Worm (Caenorhabditis elegans) whole organism, L2 larva: ENCODE data around the gene R01B10.2.
"Not testable (repeated sequence)": the region's sequence is repeated elsewhere in the genome, so short reads cannot be mapped to it uniquely, and the experiment has no call there.

Experiments used
- C34F6.9 ChIP-seq: fragments of 150-350 bp; optimal IDR thresholded peaks from 2 replicates; lab custom pipeline; 2014; ENCODE audit warnings: missing biosample characterization, missing genetic modification characterization
- F13H6.1 ChIP-seq: sonication (generic microtip); optimal IDR thresholded peaks from 2 replicates; lab custom pipeline; 2016; ENCODE audit warnings: missing genetic modification characterization, missing compliant biosample characterization
- alr-1 ChIP-seq: fragments of 150-350 bp; optimal IDR thresholded peaks from 2 replicates; lab custom pipeline; 2014; ENCODE audit warnings: missing biosample characterization, missing genetic modification characterization
- blmp-1 ChIP-seq: sonication (generic microtip); optimal IDR thresholded peaks from 2 replicates; lab custom pipeline; 2017; ENCODE audit warnings: missing genetic modification characterization, mild to moderate bottlenecking, missing compliant biosample characterization, antibody characterized with exemption, moderate library complexity; ENCODE audit not compliant: insufficient read depth
- ceh-16 ChIP-seq: fragments of 150-350 bp; optimal IDR thresholded peaks from 2 replicates; lab custom pipeline; 2014; ENCODE audit warnings: missing biosample characterization, missing genetic modification characterization
- crh-2 ChIP-seq: sonication (generic microtip); optimal IDR thresholded peaks from 2 replicates; lab custom pipeline; 2017; ENCODE audit warnings: missing biosample characterization, missing genetic modification characterization
- dmd-4 ChIP-seq: sonication (generic microtip); optimal IDR thresholded peaks from 2 replicates; lab custom pipeline; 2017; ENCODE audit warnings: missing biosample characterization, missing genetic modification characterization
- elt-1 ChIP-seq: fragments of 150-350 bp; optimal IDR thresholded peaks from 2 replicates; lab custom pipeline; 2014; ENCODE audit warnings: missing biosample characterization, missing genetic modification characterization
- elt-3 ChIP-seq: sonication (generic microtip); optimal IDR thresholded peaks from 2 replicates; lab custom pipeline; 2017; ENCODE audit warnings: missing biosample characterization, missing genetic modification characterization
- fos-1 ChIP-seq: fragments of 150-350 bp; optimal IDR thresholded peaks from 2 replicates; lab custom pipeline; 2014; ENCODE audit warnings: missing biosample characterization, missing genetic modification characterization
- lin-11 ChIP-seq: fragments of 150-350 bp; sonication (generic microtip); optimal IDR thresholded peaks from 2 replicates; lab custom pipeline; 2014; ENCODE audit warnings: missing biosample characterization, missing genetic modification characterization, inconsistent platforms, mixed read lengths
- lin-39 ChIP-seq: fragments of 150-350 bp; optimal IDR thresholded peaks from 2 replicates; lab custom pipeline; 2014; ENCODE audit warnings: missing biosample characterization, missing genetic modification reagents, missing genetic modification characterization
- lsy-2 ChIP-seq, 2 experiments: fragments of 150-350 bp in 1 of 2; sonication (generic microtip) in 1 of 2; optimal IDR thresholded peaks; 2 replicates each; lab custom pipeline; 2014 to 2017; ENCODE audit warnings: missing biosample characterization in 2 of 2, missing genetic modification characterization in 2 of 2
- mab-5 ChIP-seq: fragments of 150-350 bp; optimal IDR thresholded peaks from 2 replicates; lab custom pipeline; 2014; ENCODE audit warnings: missing biosample characterization, missing genetic modification characterization
- mbf-1 ChIP-seq: sonication (generic microtip); optimal IDR thresholded peaks from 2 replicates; lab custom pipeline; 2017; ENCODE audit warnings: missing biosample characterization, missing genetic modification characterization
- mdl-1 ChIP-seq, 2 experiments: fragments of 150-350 bp in 1 of 2; sonication (generic microtip) in 1 of 2; optimal IDR thresholded peaks; 2 replicates each; lab custom pipeline; 2017; ENCODE audit warnings: missing biosample characterization in 2 of 2, missing genetic modification characterization in 2 of 2
- nhr-11 ChIP-seq: fragments of 150-350 bp; optimal IDR thresholded peaks from 2 replicates; lab custom pipeline; 2014; ENCODE audit warnings: missing biosample characterization, missing genetic modification characterization
- nhr-12 ChIP-seq: fragments of 150-350 bp; optimal IDR thresholded peaks from 2 replicates; lab custom pipeline; 2014; ENCODE audit warnings: missing biosample characterization, missing genetic modification characterization
- nhr-129 ChIP-seq: fragments of 150-350 bp; optimal IDR thresholded peaks from 2 replicates; lab custom pipeline; 2014; ENCODE audit warnings: missing biosample characterization, missing genetic modification characterization
- nhr-21 ChIP-seq: fragments of 150-350 bp; optimal IDR thresholded peaks from 2 replicates; lab custom pipeline; 2014; ENCODE audit warnings: missing biosample characterization, missing genetic modification characterization
- nhr-6 ChIP-seq: fragments of 150-350 bp; optimal IDR thresholded peaks from 2 replicates; lab custom pipeline; 2014; ENCODE audit warnings: missing biosample characterization, missing genetic modification characterization
- nhr-77 ChIP-seq: fragments of 150-350 bp; optimal IDR thresholded peaks from 2 replicates; lab custom pipeline; 2014; ENCODE audit warnings: missing biosample characterization, missing genetic modification characterization
- peb-1 ChIP-seq: fragments of 150-350 bp; optimal IDR thresholded peaks from 2 replicates; lab custom pipeline; 2014; ENCODE audit warnings: missing biosample characterization, missing genetic modification characterization
- sma-3 ChIP-seq: sonication (generic microtip); optimal IDR thresholded peaks from 2 replicates; lab custom pipeline; 2016; ENCODE audit warnings: missing genetic modification reagents, missing genetic modification characterization, missing compliant biosample characterization
- sma-9 ChIP-seq, 2 experiments: fragments of 150-350 bp in 1 of 2; sonication (generic microtip) in 1 of 2; optimal IDR thresholded peaks; 2 replicates each; lab custom pipeline; 2014 to 2016; ENCODE audit warnings: missing genetic modification characterization in 2 of 2, mild to moderate bottlenecking in 1 of 2, missing biosample characterization in 1 of 2, missing compliant biosample characterization in 1 of 2, missing genetic modification reagents in 1 of 2, moderate library complexity in 1 of 2
- unc-39 ChIP-seq: fragments of 150-350 bp; optimal IDR thresholded peaks from 2 replicates; lab custom pipeline; 2014; ENCODE audit warnings: missing biosample characterization, missing genetic modification characterization
- zag-1 ChIP-seq: fragments of 150-350 bp; optimal IDR thresholded peaks from 2 replicates; lab custom pipeline; 2014; ENCODE audit warnings: missing biosample characterization, missing genetic modification characterization
- ztf-1 ChIP-seq: fragments of 200-800 bp; sonication (Bioruptor generic); conservative IDR thresholded peaks from 2 replicates; pipeline ENCODE4 v1.3.6; 2022; ENCODE audit warnings: missing genetic modification characterization, missing compliant biosample characterization
- ztf-11 ChIP-seq: sonication (generic microtip); optimal IDR thresholded peaks from 2 replicates; lab custom pipeline; 2017; ENCODE audit warnings: missing biosample characterization, missing genetic modification characterization
- ztf-4 ChIP-seq: fragments of 150-350 bp; optimal IDR thresholded peaks from 2 replicates; lab custom pipeline; 2014; ENCODE audit warnings: missing biosample characterization, missing genetic modification characterization

R01B10.2 gene

ce11 chrV:6038405-6039151, 2.7 kb downstream of the R01B10.2 start, which contains the start of gene F29G9.1:
TSS of gene F29G9.1 (plus strand) at chrV:6039101.
- not testable (repeated sequence) for TF ChIP-seq nhr-6, lin-11, lin-39 (tag; lab: Kevin White, UChicago)

DNA sequence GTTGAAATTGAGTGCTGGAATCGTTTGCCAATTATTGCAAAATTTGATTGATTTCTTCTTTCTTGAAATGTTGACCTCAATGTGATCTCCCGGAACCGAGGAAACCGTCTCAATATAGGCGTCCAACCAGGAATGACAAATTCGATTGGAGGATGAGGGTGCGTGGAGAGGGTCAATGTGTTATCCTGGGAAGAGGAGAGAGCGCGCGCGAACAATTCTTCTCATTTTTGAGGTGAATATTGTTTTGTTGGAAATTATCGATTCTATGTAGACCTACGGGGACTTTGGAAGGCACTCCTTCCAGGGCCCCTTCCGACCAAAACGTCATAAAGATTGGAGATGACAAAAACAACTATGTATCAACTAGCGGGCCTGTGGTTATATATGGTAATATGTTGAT, 4.7 kb downstream of the R01B10.2 start:
- TF ChIP-seq sma-3 (no peak), nhr-21 (tag; lab: Kevin White, UChicago) (no peak), nhr-12 (no peak), elt-1 (tag; lab: Kevin White, UChicago) (no peak), nhr-77 (tag; lab: Kevin White, UChicago) (no peak), nhr-11 (tag; lab: Kevin White, UChicago) (no peak), alr-1 (no peak), zag-1 (no peak), F13H6.1 (tag; lab: Kevin White, UChicago) (no peak), unc-39 (tag; lab: Kevin White, UChicago) (no peak), mdl-1 (tag; optimal IDR thresholded peaks at IDR 0.05; lab: Kevin White, UChicago) (no peak), lin-39 (tag; lab: Kevin White, UChicago) (no peak), nhr-129 (no peak)

ce11 chrV:6034714-6035113, 6.6 kb downstream of the R01B10.2 start, which contains the start of gene dhs-17:
TSS of gene dhs-17 (minus strand) at chrV:6034814.
- no peak for TF ChIP-seq dmd-4 (tag; lab: Kevin White, UChicago)
- TF ChIP-seq crh-2: no peak
- TF ChIP-seq lin-11 (tag; lab: Kevin White, UChicago): no peak
- TF ChIP-seq nhr-12: no peak
- no peak for TF ChIP-seq blmp-1 (tag; lab: Kevin White, UChicago)
- no peak for TF ChIP-seq peb-1
- no peak for TF ChIP-seq ztf-11 (tag; lab: Kevin White, UChicago)
- TF ChIP-seq mdl-1 (tag; optimal IDR thresholded peaks at IDR 0.05; lab: Kevin White, UChicago): no peak
- TF ChIP-seq, all 48 proteins: peak for 0

ce11 chrV:6033512-6033911, 7.8 kb downstream of the R01B10.2 start:
- TF ChIP-seq sma-9 (GFP tag; optimal IDR thresholded peaks at IDR 0.05; lab: Kevin White, UChicago) (peak; percentile 1), sma-9 (tag; optimal IDR thresholded peaks at IDR 0.05; lab: Kevin White, UChicago) (no peak), nhr-11 (tag; lab: Kevin White, UChicago) (no peak), ztf-4 (tag; lab: Kevin White, UChicago) (no peak), F13H6.1 (tag; lab: Kevin White, UChicago) (peak; percentile 37), nhr-129 (peak; percentile 56), zag-1 (peak; percentile 58), lsy-2 (tag; optimal IDR thresholded peaks at IDR 0.05; lab: Kevin White, UChicago) (peak in 1 of 2 experiments; percentile 51), ceh-16 (tag; lab: Kevin White, UChicago) (no peak), unc-39 (tag; lab: Kevin White, UChicago) (no peak), mab-5 (peak; percentile 53), lin-11 (tag; lab: Kevin White, UChicago) (no peak), elt-3 (tag; lab: Kevin White, UChicago) (no peak), crh-2 (peak; percentile 23), fos-1 (tag; lab: Kevin White, UChicago) (no peak), C34F6.9 (tag; lab: Kevin White, UChicago) (peak; percentile 65), nhr-77 (tag; lab: Kevin White, UChicago) (no peak), ztf-1 (GFP tag; lab: Robert Waterston, UW) (no peak)

ce11 chrV:6031585-6031984, 9.7 kb downstream of the R01B10.2 start:
- no peak for TF ChIP-seq ztf-11 (tag; lab: Kevin White, UChicago)
- TF ChIP-seq sma-9 (GFP tag; optimal IDR thresholded peaks at IDR 0.05; lab: Kevin White, UChicago): peak; percentile 67
- TF ChIP-seq sma-9 (tag; optimal IDR thresholded peaks at IDR 0.05; lab: Kevin White, UChicago): no peak
- no peak for TF ChIP-seq mbf-1 (tag; lab: Kevin White, UChicago)
- TF ChIP-seq, all 48 proteins: peak for 1
